Fruit fly (Drosophila melanogaster): ENCODE measurements around the gene Cpr64Aa.

The Cpr64Aa gene

dm6 chr3L:4219291-4220228, 10.6 kb upstream of the Cpr64Aa start (continued):
- TF ChIP-seq Hr39 (GFP tag; optimal IDR thresholded peaks at IDR 0.05) (no peak), Sox14 (GFP tag; optimal IDR thresholded peaks at IDR 0.05) (no peak), net (GFP tag; optimal IDR thresholded peaks at IDR 0.05) (no peak), CG9139 (GFP tag; optimal IDR thresholded peaks at IDR 0.05) (no peak), CG3032 (tag; optimal IDR thresholded peaks at IDR 0.05) (no peak), dac (GFP tag; optimal IDR thresholded peaks at IDR 0.05) (no peak), acj6 (GFP tag; optimal IDR thresholded peaks at IDR 0.05) (no peak), ss (GFP tag; optimal IDR thresholded peaks at IDR 0.05) (no peak), CG7368 (GFP tag; optimal IDR thresholded peaks at IDR 0.05) (no peak), CG16779 (tag; optimal IDR thresholded peaks at IDR 0.05) (no peak), CG8319 (GFP tag; optimal IDR thresholded peaks at IDR 0.05) (no peak), CG11902 (GFP tag; optimal IDR thresholded peaks at IDR 0.05) (no peak), Eip93F (GFP tag; optimal IDR thresholded peaks at IDR 0.05) (no peak), CG10631 (GFP tag; optimal IDR thresholded peaks at IDR 0.05) (no peak), Eip78C (GFP tag) (peak; percentile 48)

dm6 chr3L:4215079-4215478, 6.1 kb upstream of the Cpr64Aa start, which contains the start of gene Cpr64Ad:
Gene Cpr64Ad (plus strand): TSS chr3L:4215379.
- TF ChIP-seq CG6163 (GFP tag; IDR thresholded peaks at IDR 0.05) (0 out of 3 replicates have a peak, but pooled peaks have one; percentile 10), lz (GFP tag; optimal IDR thresholded peaks at IDR 0.05) (no peak), CG7368 (GFP tag; optimal IDR thresholded peaks at IDR 0.05) (no peak)

dm6 chr3L:4212815-4213214, 3.8 kb upstream of the Cpr64Aa start, which contains the start of gene Cpr64Ac:
Gene Cpr64Ac (minus strand): TSS chr3L:4212915.
- TF ChIP-seq topi (GFP tag; optimal IDR thresholded peaks at IDR 0.05), result no peak
- no peak for TF ChIP-seq vri (GFP tag; optimal IDR thresholded peaks at IDR 0.05)
- no peak for TF ChIP-seq CG6854 (GFP tag; optimal IDR thresholded peaks at IDR 0.05)
- TF ChIP-seq lz (GFP tag; optimal IDR thresholded peaks at IDR 0.05), result no peak
- TF ChIP-seq CG6792 (GFP tag; optimal IDR thresholded peaks at IDR 0.05), result no peak
- no peak for TF ChIP-seq CG10631 (GFP tag; optimal IDR thresholded peaks at IDR 0.05)
- TF ChIP-seq Sox15 (GFP tag; optimal IDR thresholded peaks at IDR 0.05), result no peak
- no peak for TF ChIP-seq CG3032 (tag; optimal IDR thresholded peaks at IDR 0.05)
- no peak for TF ChIP-seq Sox102F (GFP tag; optimal IDR thresholded peaks at IDR 0.05)
- no peak for TF ChIP-seq dac (GFP tag; optimal IDR thresholded peaks at IDR 0.05)
- no peak for TF ChIP-seq fd59A (GFP tag; optimal IDR thresholded peaks at IDR 0.05)
- no peak for TF ChIP-seq Smox (GFP tag; optimal IDR thresholded peaks at IDR 0.05)
- TF ChIP-seq CG11762 (GFP tag; optimal IDR thresholded peaks at IDR 0.05; ENCODE audit: insufficient read depth), result no peak

- TF ChIP-seq spab (GFP tag; optimal IDR thresholded peaks at IDR 0.05) (no peak), Sox14 (GFP tag; optimal IDR thresholded peaks at IDR 0.05) (no peak)
Observed at dm6 chr3L:4211440-4211839, 2.5 kb upstream of the Cpr64Aa start, which contains the start of gene Cpr64Ab. Gene Cpr64Ab (minus strand): TSS chr3L:4211540.

dm6 chr3L:4209731-4210130, 753 bp upstream of the Cpr64Aa start:
- TF ChIP-seq CG6276 (GFP tag; optimal IDR thresholded peaks at IDR 0.05) (peak; percentile 40), Smox (GFP tag; optimal IDR thresholded peaks at IDR 0.05) (no peak), CG3919 (GFP tag; optimal IDR thresholded peaks at IDR 0.05) (peak; percentile 36), CG6163 (GFP tag; IDR thresholded peaks at IDR 0.05) (peak; percentile 41; the same call in 2 of the 3 replicates), eg (GFP tag; IDR thresholded peaks at IDR 0.05) (peak; percentile 85), CG11902 (GFP tag; optimal IDR thresholded peaks at IDR 0.05) (no peak), Gug (GFP tag; IDR thresholded peaks at IDR 0.05) (peak; percentile 47), Blimp-1 (GFP tag; optimal IDR thresholded peaks at IDR 0.05) (no peak), CG11294 (GFP tag; IDR thresholded peaks at IDR 0.05) (peak; percentile 67)
